Fruit fly (Drosophila melanogaster) whole organism, embryonic: ENCODE data around the gene CG9360.

Experiments
- Aef1 ChIP-seq: fragments of 200-800 bp; sonication (Bioruptor generic); IDR thresholded peaks from 3 replicates; pipeline ENCODE4 v1.3.6; 2022; ENCODE audit warnings: missing biosample characterization, missing genetic modification characterization
- Awh ChIP-seq: fragments of 200-800 bp; sonication (Bioruptor generic); IDR thresholded peaks from 2 replicates; pipeline ENCODE4, ENCODE4 v1.3.6; 2022; ENCODE audit warnings: missing biosample characterization, missing genetic modification characterization
- Blimp-1 ChIP-seq: fragments of 200-800 bp; sonication (Bioruptor generic); optimal IDR thresholded peaks from 3 replicates; lab custom pipeline; 2018; ENCODE audit warnings: missing biosample characterization, missing genetic modification characterization, mild to moderate bottlenecking, moderate library complexity, missing genetic modification reagents
- CG11723 ChIP-seq: fragments of 200-800 bp; sonication (Bioruptor generic); optimal IDR thresholded peaks from 2 replicates; lab custom pipeline; 2017; ENCODE audit warnings: missing biosample characterization, mild to moderate bottlenecking, missing genetic modification characterization
- CG12769 ChIP-seq: fragments of 200-800 bp; sonication (Bioruptor generic); optimal IDR thresholded peaks from 2 replicates; lab custom pipeline; 2019; ENCODE audit warnings: missing biosample characterization, mild to moderate bottlenecking, missing genetic modification characterization, moderate library complexity
- CG14441 ChIP-seq: fragments of 200-800 bp; sonication (Bioruptor generic); IDR thresholded peaks from 2 replicates; pipeline ENCODE4 v1.3.6; 2022; ENCODE audit warnings: missing biosample characterization, missing genetic modification characterization
- CG14710 ChIP-seq: fragments of 200-800 bp; sonication (Bioruptor generic); optimal IDR thresholded peaks from 3 replicates; lab custom pipeline; 2019; ENCODE audit warnings: missing biosample characterization, mild to moderate bottlenecking, missing genetic modification characterization, moderate library complexity
- CG17359 ChIP-seq: fragments of 200-800 bp; sonication (Bioruptor generic); optimal IDR thresholded peaks from 3 replicates; lab custom pipeline; 2018; ENCODE audit warnings: missing biosample characterization, mild to moderate bottlenecking, missing genetic modification characterization, moderate library complexity
- CG17568 ChIP-seq: fragments of 200-800 bp; sonication (Bioruptor generic); optimal IDR thresholded peaks from 2 replicates; lab custom pipeline; 2018; ENCODE audit warnings: missing biosample characterization, mild to moderate bottlenecking, missing genetic modification characterization, moderate library complexity
- CG18262 ChIP-seq: fragments of 200-800 bp; optimal IDR thresholded peaks from 3 replicates; lab custom pipeline; 2019; ENCODE audit warnings: missing biosample characterization, mild to moderate bottlenecking, missing genetic modification characterization, moderate library complexity
- CG2199 ChIP-seq: fragments of 200-800 bp; sonication (Bioruptor generic); IDR thresholded peaks from 3 replicates; pipeline ENCODE4 v1.3.6; 2022; ENCODE audit warnings: missing biosample characterization, missing genetic modification characterization
- CG31224 ChIP-seq: fragments of 200-800 bp; sonication (Bioruptor generic); IDR thresholded peaks from 2 replicates; pipeline ENCODE4 v1.3.6; 2022; ENCODE audit warnings: missing biosample characterization, missing genetic modification characterization
- CG31365 ChIP-seq: fragments of 200-800 bp; sonication (Bioruptor generic); optimal IDR thresholded peaks from 2 replicates; lab custom pipeline; 2018; ENCODE audit warnings: missing biosample characterization, mild to moderate bottlenecking, missing genetic modification characterization
- CG32767 ChIP-seq: fragments of 200-800 bp; sonication (Bioruptor generic); IDR thresholded peaks from 2 replicates; pipeline ENCODE4 v1.3.6; 2022; ENCODE audit warnings: missing biosample characterization, missing genetic modification characterization
- CG34224 ChIP-seq: fragments of 200-800 bp; sonication (Bioruptor generic); IDR thresholded peaks from 3 replicates; pipeline ENCODE4 v1.3.6; 2022; ENCODE audit warnings: missing biosample characterization, missing genetic modification characterization; ENCODE audit not compliant: partially characterized antibody
- CG4360 ChIP-seq: fragments of 200-800 bp; sonication (Bioruptor generic); IDR thresholded peaks from 2 replicates; pipeline ENCODE4 v1.3.6; 2022; ENCODE audit warnings: missing biosample characterization, missing genetic modification characterization
- CG7372 ChIP-seq: fragments of 200-800 bp; sonication (Bioruptor generic); IDR thresholded peaks from 2 replicates; pipeline ENCODE4 v1.3.6; 2022; ENCODE audit warnings: missing biosample characterization, missing genetic modification characterization
- CG7963 ChIP-seq: fragments of 200-800 bp; sonication (Bioruptor generic); IDR thresholded peaks from 3 replicates; pipeline ENCODE4 v1.3.6; 2022; ENCODE audit warnings: missing biosample characterization, missing genetic modification characterization; ENCODE audit not compliant: partially characterized antibody
- CG8290 ChIP-seq, 3 experiments: fragments of 200-800 bp; sonication (Bioruptor generic); optimal IDR thresholded peaks; 2 replicates each; lab custom pipeline; 2016 to 2019; ENCODE audit warnings: missing biosample characterization in 3 of 3, missing genetic modification characterization in 3 of 3, mild to moderate bottlenecking in 2 of 3, moderate library complexity in 1 of 3
- CG8388 ChIP-seq: fragments of 200-800 bp; sonication (Bioruptor generic); optimal IDR thresholded peaks from 2 replicates; lab custom pipeline; 2019; ENCODE audit warnings: missing biosample characterization, mild to moderate bottlenecking, missing genetic modification characterization, moderate library complexity
- CG8478 ChIP-seq: fragments of >200 bp; optimal IDR thresholded peaks from 2 replicates; lab custom pipeline; 2018
- Dbx ChIP-seq: fragments of 200-800 bp; sonication (Bioruptor generic); IDR thresholded peaks from 3 replicates; pipeline ENCODE4 v1.3.6; 2022; ENCODE audit warnings: missing biosample characterization, missing genetic modification characterization
- Dfd ChIP-seq, 2 experiments: fragments of >200 bp; optimal IDR thresholded peaks; 2 replicates each; lab custom pipeline; 2017; ENCODE audit warnings: missing biosample characterization in 2 of 2, missing genetic modification characterization in 2 of 2
- Drgx ChIP-seq: fragments of 200-800 bp; sonication (Bioruptor generic); IDR thresholded peaks from 2 replicates; pipeline ENCODE4 v1.3.6; 2022; ENCODE audit warnings: missing biosample characterization, missing genetic modification characterization
- Gug ChIP-seq: fragments of 200-800 bp; sonication (Bioruptor generic); IDR thresholded peaks from 4 replicates; pipeline ENCODE4 v1.3.6; 2022; ENCODE audit warnings: missing biosample characterization, missing genetic modification characterization
- MESR4 ChIP-seq: fragments of 200-800 bp; sonication (Bioruptor generic); optimal IDR thresholded peaks from 2 replicates; lab custom pipeline; 2018; ENCODE audit warnings: missing biosample characterization, mild to moderate bottlenecking, missing genetic modification characterization, moderate library complexity
- Med ChIP-seq: fragments of 200-800 bp; sonication (Bioruptor generic); peaks from one replicate; lab custom pipeline; 2016; ENCODE audit warnings: missing biosample characterization, missing genetic modification characterization, mild to moderate bottlenecking, inconsistent platforms, moderate library complexity
- Nf-YB ChIP-seq: fragments of 200-800 bp; sonication (Bioruptor generic); optimal IDR thresholded peaks from 3 replicates; lab custom pipeline; 2019; ENCODE audit warnings: missing biosample characterization, mild to moderate bottlenecking, missing genetic modification characterization, moderate library complexity
- Ssrp ChIP-seq: fragments of 200-800 bp; sonication (Bioruptor generic); optimal IDR thresholded peaks from 2 replicates; lab custom pipeline; 2018; ENCODE audit warnings: missing biosample characterization, mild to moderate bottlenecking, missing genetic modification characterization, moderate library complexity
- ab ChIP-seq: fragments of 200-800 bp; sonication (Bioruptor generic); optimal IDR thresholded peaks from 2 replicates; lab custom pipeline; 2016; ENCODE audit warnings: missing biosample characterization, missing genetic modification characterization
- ara ChIP-seq: fragments of 200-800 bp; sonication (Bioruptor generic); IDR thresholded peaks from 2 replicates; pipeline ENCODE4 v1.3.6; 2022; ENCODE audit warnings: missing biosample characterization, missing genetic modification characterization
- cg ChIP-seq: fragments of 200-800 bp; sonication (Bioruptor generic); optimal IDR thresholded peaks from 3 replicates; lab custom pipeline; 2019; ENCODE audit warnings: missing biosample characterization, mild to moderate bottlenecking, missing genetic modification characterization, moderate library complexity
- corto ChIP-seq: fragments of 200-800 bp; sonication (Bioruptor generic); optimal IDR thresholded peaks from 2 replicates; lab custom pipeline; 2016; ENCODE audit warnings: missing biosample characterization, mild to moderate bottlenecking, missing genetic modification characterization, moderate library complexity
- en ChIP-seq: fragments of 200-800 bp; sonication (Bioruptor generic); optimal IDR thresholded peaks from 2 replicates; lab custom pipeline; 2016; ENCODE audit warnings: missing biosample characterization, missing genetic modification characterization
- gfzf ChIP-seq: fragments of 200-800 bp; sonication (Bioruptor generic); optimal IDR thresholded peaks from 2 replicates; lab custom pipeline; 2016; ENCODE audit warnings: missing biosample characterization, mild to moderate bottlenecking, missing genetic modification characterization, moderate library complexity
- gsb-n ChIP-seq: fragments of 200-800 bp; sonication (Bioruptor generic); optimal IDR thresholded peaks from 3 replicates; lab custom pipeline; 2018; ENCODE audit warnings: missing biosample characterization, mild to moderate bottlenecking, missing genetic modification characterization
- hbn ChIP-seq: fragments of 200-800 bp; sonication (Bioruptor generic); IDR thresholded peaks from 2 replicates; pipeline ENCODE4 v1.3.6; 2022; ENCODE audit warnings: missing biosample characterization, missing genetic modification characterization; ENCODE audit not compliant: partially characterized antibody
- kni ChIP-seq: fragments of 200-800 bp; sonication (Bioruptor generic); optimal IDR thresholded peaks from 3 replicates; lab custom pipeline; 2017; ENCODE audit warnings: mild to moderate bottlenecking, missing biosample characterization, missing genetic modification reagents, missing genetic modification characterization
- nerfin-1 ChIP-seq: fragments of 200-800 bp; sonication (Bioruptor generic); optimal IDR thresholded peaks from 3 replicates; lab custom pipeline; 2019; ENCODE audit warnings: missing biosample characterization, mild to moderate bottlenecking, missing genetic modification characterization, moderate library complexity
- nom ChIP-seq: fragments of 200-800 bp; sonication (Bioruptor generic); optimal IDR thresholded peaks from 2 replicates; lab custom pipeline; 2017; ENCODE audit warnings: missing biosample characterization, missing genetic modification characterization, mild to moderate bottlenecking, moderate library complexity, missing genetic modification reagents
- pan ChIP-seq, 4 experiments: fragments of >200 bp in 3 of 4; fragments of 200-800 bp in 1 of 4; sonication (Bioruptor generic) in 1 of 4; optimal IDR thresholded peaks in 3 of 4; IDR thresholded peaks in 1 of 4; 2 replicates each; pipeline versions ENCODE4 v1.3.6 to Lab custom; 2017 to 2022; ENCODE audit warnings: missing biosample characterization in 2 of 4, missing genetic modification characterization in 2 of 4, mixed read lengths in 1 of 4
- pho ChIP-seq: fragments of 200-800 bp; sonication (Bioruptor generic); optimal IDR thresholded peaks from 2 replicates; lab custom pipeline; 2016; ENCODE audit warnings: missing biosample characterization, missing genetic modification characterization
- sens ChIP-seq: fragments of 200-800 bp; sonication (Bioruptor generic); peaks from one replicate; lab custom pipeline; 2016; ENCODE audit warnings: missing biosample characterization, missing genetic modification characterization
- shn ChIP-seq: fragments of 200-800 bp; sonication (Bioruptor generic); optimal IDR thresholded peaks from 3 replicates; lab custom pipeline; 2016; ENCODE audit warnings: missing biosample characterization, missing genetic modification characterization
- sqz ChIP-seq: fragments of 200-800 bp; sonication (Bioruptor generic); optimal IDR thresholded peaks from 3 replicates; lab custom pipeline; 2018; ENCODE audit warnings: missing biosample characterization, mild to moderate bottlenecking, missing genetic modification characterization
- tap ChIP-seq: fragments of 200-800 bp; optimal IDR thresholded peaks from 3 replicates; lab custom pipeline; 2019; ENCODE audit warnings: missing biosample characterization, mild to moderate bottlenecking, missing genetic modification characterization, moderate library complexity
- vvl ChIP-seq: fragments of 200-800 bp; sonication (Bioruptor generic); IDR thresholded peaks from 2 replicates; pipeline ENCODE4 v1.3.6; 2022; ENCODE audit warnings: missing biosample characterization, missing genetic modification characterization
- zfh1 ChIP-seq: fragments of 200-800 bp; sonication (Bioruptor generic); IDR thresholded peaks from 3 replicates; pipeline ENCODE4 v1.3.6; 2022; ENCODE audit warnings: missing biosample characterization, missing genetic modification characterization

The CG9360 gene

dm6 chrX:11805066-11805766 lies 40.8 kb upstream of the CG9360 start (continued):
- TF ChIP-seq nom (GFP tag; lab: Kevin White, UChicago), result peak; percentile 61
- peak; percentile 2 for TF ChIP-seq Ssrp (tag; lab: Kevin White, UChicago)
- TF ChIP-seq Nf-YB (GFP tag; lab: Kevin White, UChicago), result peak; percentile 71
- no peak for TF ChIP-seq shn (GFP tag; lab: Kevin White, UChicago)
- TF ChIP-seq cg, result peak; percentile 9
- TF ChIP-seq pan (optimal IDR thresholded peaks at IDR 0.05; lab: Kevin White, UChicago), result no peak
- no peak for TF ChIP-seq pan (GFP tag; optimal IDR thresholded peaks at IDR 0.05 in 1 of 2, IDR thresholded peaks at IDR 0.05 in 1 of 2)
- peak; percentile 13 for TF ChIP-seq CG12769
- TF ChIP-seq CG32767 (GFP tag; lab: Robert Waterston, UW), result 0 out of 2 replicates have a peak, but pooled peaks have one; percentile 11
- peak; percentile 56 for TF ChIP-seq Med (GFP tag; lab: Kevin White, UChicago)
- TF ChIP-seq sqz (GFP tag; lab: Kevin White, UChicago), result peak; percentile 45
- peak; percentile 80 for TF ChIP-seq sens (GFP tag; lab: Kevin White, UChicago)
- no peak for TF ChIP-seq Aef1 (GFP tag; lab: Robert Waterston, UW)
- peak; percentile 23 for TF ChIP-seq corto (GFP tag; lab: Kevin White, UChicago)
- no peak for TF ChIP-seq Blimp-1
- TF ChIP-seq MESR4, result peak; percentile 1
- no peak for TF ChIP-seq CG31224
- peak; percentile 5 for TF ChIP-seq CG17359 (tag; lab: Kevin White, UChicago)

- TF ChIP-seq CG18262 (tag; lab: Kevin White, UChicago) (peak; percentile 9), CG11723 (GFP tag; lab: Kevin White, UChicago) (no peak), CG4360 (GFP tag; lab: Robert Waterston, UW) (peak; percentile 65), Dfd (GFP tag; optimal IDR thresholded peaks at IDR 0.05; lab: Kevin White, UChicago) (peak in 1 of 2 experiments; percentile 47), Drgx (GFP tag; lab: Robert Waterston, UW) (0 out of 2 replicates have a peak, but pooled peaks have one; percentile 7), CG7963 (no peak), CG2199 (GFP tag; lab: Robert Waterston, UW) (peak; percentile 49; the same call in 1 of the 3 replicates), nerfin-1 (tag; lab: Kevin White, UChicago) (no peak), gsb-n (no peak), CG14441 (GFP tag; lab: Robert Waterston, UW) (peak; percentile 15; the same call in 1 of the 2 replicates), CG8478 (peak; percentile 19), CG31365 (tag; lab: Kevin White, UChicago) (peak; percentile 94), kni (peak; percentile 19), Gug (GFP tag; lab: Robert Waterston, UW) (no peak), hbn (GFP tag; lab: Robert Waterston, UW) (no peak), Med (GFP tag; lab: Kevin White, UChicago) (peak; percentile 65), cg (peak; percentile 72), zfh1 (GFP tag; lab: Robert Waterston, UW) (peak; percentile 55; the same call in 1 of the 3 replicates), vvl (GFP tag; lab: Robert Waterston, UW) (no peak), CG7372 (no peak), pho (no peak), ab (GFP tag; lab: Kevin White, UChicago) (no peak), CG14710 (tag; lab: Kevin White, UChicago) (peak; percentile 28), CG8388 (GFP tag; lab: Kevin White, UChicago) (no peak), Dbx (GFP tag; lab: Robert Waterston, UW) (no peak), en (GFP tag; lab: Kevin White, UChicago) (no peak), tap (tag; lab: Kevin White, UChicago) (no peak), Awh (GFP tag; lab: Robert Waterston, UW) (no peak), gfzf (GFP tag; lab: Kevin White, UChicago) (peak; percentile 9), ara (GFP tag; lab: Robert Waterston, UW) (peak; percentile 16; the same call in 1 of the 2 replicates), CG34224 (GFP tag; lab: Robert Waterston, UW) (no peak), CG17568 (GFP tag; lab: Kevin White, UChicago) (no peak), CG8290 (GFP tag; optimal IDR thresholded peaks at IDR 0.05; lab: Kevin White, UChicago) (peak; percentile 95), CG8290 (tag; optimal IDR thresholded peaks at IDR 0.05; lab: Kevin White, UChicago) (peak; percentile 17 to 86)
These were observed 35.5 kb upstream of the CG9360 start for dm6 chrX:11799931-11800330.
